Fruit fly (Drosophila melanogaster): ENCODE results near the gene Pc.

DNA sequence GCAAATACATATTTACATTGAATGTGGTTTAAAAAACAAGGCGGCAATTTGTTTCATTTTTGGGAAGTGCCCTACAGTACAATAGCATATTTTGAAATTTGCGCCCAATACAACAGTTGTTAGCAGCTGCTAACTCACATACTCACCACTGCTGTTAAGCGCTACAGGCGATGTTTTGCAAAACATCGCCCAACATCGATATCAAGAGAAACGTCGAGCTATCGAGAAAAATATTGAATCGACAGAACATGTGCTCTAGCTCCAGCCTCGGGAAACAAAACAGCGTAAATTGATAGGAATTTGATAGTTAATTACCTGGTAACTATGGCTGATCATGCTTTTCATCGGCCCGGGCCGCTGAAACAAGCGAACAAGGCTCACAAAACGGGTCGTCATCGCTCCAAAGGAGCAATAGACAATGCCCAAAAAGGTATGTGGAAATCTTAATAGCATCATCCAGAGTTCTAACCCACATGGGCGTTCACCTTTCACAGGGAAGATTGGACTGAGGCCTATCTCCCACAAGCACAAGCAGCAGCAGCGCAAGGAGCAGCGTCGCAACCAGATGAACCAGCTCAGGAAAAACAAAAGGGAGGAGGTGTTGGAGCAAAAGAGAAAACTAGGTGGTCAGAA lies 17.3 kb upstream of the Pc start, which contains the start of gene Tsr1:
- TF ChIP-seq CG11617 (GFP tag; optimal IDR thresholded peaks at IDR 0.05) (no peak), bab1 (GFP tag; optimal IDR thresholded peaks at IDR 0.05) (no peak), CG7101 (tag; optimal IDR thresholded peaks at IDR 0.05) (no peak), ovo (GFP tag; optimal IDR thresholded peaks at IDR 0.05) (no peak), CG1620 (GFP tag; optimal IDR thresholded peaks at IDR 0.05) (no peak), tj (GFP tag; optimal IDR thresholded peaks at IDR 0.05) (no peak), Hr96 (GFP tag; optimal IDR thresholded peaks at IDR 0.05) (no peak), Clk (GFP tag; optimal IDR thresholded peaks at IDR 0.05) (no peak), kay (GFP tag; ENCODE audit: borderline replicate concordance) (no peak), CG14711 (tag; optimal IDR thresholded peaks at IDR 0.05) (no peak), pad (GFP tag; optimal IDR thresholded peaks at IDR 0.05) (no peak)
